Worm (Caenorhabditis elegans): Measurements from ENCODE around the gene pals-26.

ce11 chrIII:4398463-4398862 is 23.5 kb downstream of the pals-26 start, which contains the start of gene R07E5.6:
- TF ChIP-seq nhr-23 (tag; optimal IDR thresholded peaks at IDR 0.05) (no peak), sem-4 (tag; optimal IDR thresholded peaks at IDR 0.05) (no peak), ceh-82 (tag; optimal IDR thresholded peaks at IDR 0.05) (no peak), nhr-129 (tag; optimal IDR thresholded peaks at IDR 0.05) (no peak), fos-1 (tag; optimal IDR thresholded peaks at IDR 0.05) (no peak), nhr-237 (tag; optimal IDR thresholded peaks at IDR 0.05) (no peak), ztf-1 (GFP tag; conservative IDR thresholded peaks at IDR 0.05) (no peak), ZK546.5 (tag; optimal IDR thresholded peaks at IDR 0.05) (no peak), zag-1 (tag; optimal IDR thresholded peaks at IDR 0.05) (no peak), nhr-11 (tag; optimal IDR thresholded peaks at IDR 0.05) (no peak), elt-1 (tag; optimal IDR thresholded peaks at IDR 0.05) (no peak)

All from whole organism, L2 larva.